Worm (Caenorhabditis elegans) whole organism, L4/young adult: Measurements from ENCODE around the gene dtmk-1.

ENCODE experiments used
- W03F9.2 ChIP-seq: fragments of 150-350 bp; optimal IDR thresholded peaks from 2 replicates; lab custom pipeline; 2014; ENCODE audit warnings: missing biosample characterization, missing genetic modification characterization
- dao-5 ChIP-seq: sonication (generic microtip); optimal IDR thresholded peaks from 2 replicates; lab custom pipeline; 2016; ENCODE audit warnings: missing genotype, missing genetic modification characterization, moderate library complexity, missing compliant biosample characterization
- him-1 ChIP-seq: sonication (generic microtip); optimal IDR thresholded peaks from 2 replicates; lab custom pipeline; 2016; ENCODE audit warnings: missing genotype, missing genetic modification reagents, missing genetic modification characterization, missing compliant biosample characterization

DNA sequence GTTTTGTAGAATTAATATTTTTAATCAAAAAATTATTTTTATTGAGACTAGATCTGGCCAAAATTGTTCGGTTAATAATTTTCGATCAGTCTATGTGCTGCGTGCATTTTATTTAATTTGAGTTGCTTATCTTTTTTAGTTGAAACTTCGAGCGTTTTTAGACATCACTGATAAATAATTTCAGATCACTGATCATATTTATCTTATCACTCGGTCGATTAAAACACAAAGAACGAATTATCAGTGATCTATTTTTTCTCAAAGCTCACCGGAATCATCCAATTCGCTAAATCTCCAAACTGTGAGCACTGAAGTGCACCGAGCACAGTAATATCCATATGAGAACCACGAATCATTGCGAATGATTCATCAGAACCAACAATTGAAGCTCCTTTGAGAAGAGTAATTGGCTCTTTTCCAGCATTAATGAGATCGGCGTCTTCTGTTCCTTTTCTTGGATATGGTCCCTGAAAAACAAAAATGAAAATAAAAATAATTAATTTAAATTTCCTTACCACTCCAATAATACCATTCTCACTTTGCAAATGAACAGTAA is 31.8 kb downstream of the dtmk-1 start:
- TF ChIP-seq dao-5 (tag; lab: Kevin White, UChicago) (no peak), W03F9.2 (no peak), him-1 (no peak)
